Worm (Caenorhabditis elegans): Measurements from ENCODE around the gene pck-3.

Gene pck-3

ce11 chrIV:5896341-5896740 is at the start of gene pck-3:
Gene pck-3, plus strand, starts transcription at chrIV:5896641.
- TF ChIP-seq C04F5.9 (tag; optimal IDR thresholded peaks at IDR 0.05) (no peak), fkh-8 (tag; optimal IDR thresholded peaks at IDR 0.05) (no peak)

DNA sequence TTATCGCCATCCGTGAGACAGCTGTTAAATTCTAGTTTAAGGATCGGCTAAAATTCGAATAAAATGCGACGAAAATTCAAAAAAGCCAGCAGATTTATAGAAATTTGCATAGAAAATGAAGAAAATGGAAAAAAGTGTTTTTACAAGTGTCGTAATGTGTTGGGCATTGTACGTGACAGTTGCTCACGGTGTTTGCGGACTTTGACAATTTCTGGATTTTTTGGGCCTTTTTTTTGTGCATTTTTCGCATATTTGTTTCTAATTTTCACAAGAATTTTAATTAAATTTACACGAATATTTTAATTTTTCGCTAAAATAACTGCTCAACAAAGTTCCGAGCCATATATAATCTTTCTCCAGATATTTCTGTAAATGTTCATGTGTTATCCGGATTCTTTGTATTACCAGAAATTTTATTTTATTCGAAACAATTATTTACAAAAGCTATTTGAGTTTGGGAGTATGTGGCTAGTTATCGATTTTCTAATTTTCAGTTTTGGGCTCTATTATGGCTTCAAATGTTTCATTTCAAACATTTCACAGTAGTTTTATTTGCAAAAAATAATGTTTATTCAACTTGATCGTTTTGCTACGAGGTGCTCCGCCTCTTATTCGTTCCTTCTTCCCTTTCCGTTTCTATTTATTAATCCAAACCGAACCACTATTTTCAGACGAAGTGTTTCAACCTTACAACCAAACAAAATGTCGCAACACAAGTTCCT is 48.3 kb upstream of the pck-3 start, which contains the start of gene sams-3:
sams-3 (plus strand) TSS at position 672 of the 722 bp plus-strand sequence.
- TF ChIP-seq xbp-1 (tag; optimal IDR thresholded peaks at IDR 0.05) (peak; percentile 40), mab-9 (GFP tag; IDR thresholded peaks at IDR 0.05) (peak; percentile 89), ztf-11 (tag; optimal IDR thresholded peaks at IDR 0.05) (peak in 1 of 2 experiments; percentile 15), tbx-2 (tag; optimal IDR thresholded peaks at IDR 0.05) (peak; percentile 96), lin-13 (GFP tag; optimal IDR thresholded peaks at IDR 0.05) (peak; percentile 20), dsc-1 (tag; optimal IDR thresholded peaks at IDR 0.05) (peak; percentile 8), alr-1 (tag; optimal IDR thresholded peaks at IDR 0.05; ENCODE audit: borderline replicate concordance) (no peak), pag-3 (tag; optimal IDR thresholded peaks at IDR 0.05; ENCODE audit: borderline replicate concordance, insufficient read depth) (no peak), mep-1 (tag; optimal IDR thresholded peaks at IDR 0.05) (peak; percentile 29), irx-1 (tag; optimal IDR thresholded peaks at IDR 0.05) (peak; percentile 12), unc-98 (GFP tag; IDR thresholded peaks at IDR 0.05) (no peak), nhr-20 (tag; optimal IDR thresholded peaks at IDR 0.05) (peak; percentile 44), rnt-1 (tag; optimal IDR thresholded peaks at IDR 0.05) (peak; percentile 51), nhr-47 (tag; optimal IDR thresholded peaks at IDR 0.05) (peak; percentile 54), F16B12.6 (tag; optimal IDR thresholded peaks at IDR 0.05) (peak; percentile 93), dpl-1 (GFP tag; optimal IDR thresholded peaks at IDR 0.05) (peak; percentile 26 to 68 (median 67)), egl-27 (tag; optimal IDR thresholded peaks at IDR 0.05) (no peak), unc-130 (tag; optimal IDR thresholded peaks at IDR 0.05) (peak; percentile 53), efl-3 (GFP tag; optimal IDR thresholded peaks at IDR 0.05) (no peak), fkh-10 (GFP tag; optimal IDR thresholded peaks at IDR 0.05) (no peak), egl-13 (tag; optimal IDR thresholded peaks at IDR 0.05) (no peak), nhr-90 (tag; optimal IDR thresholded peaks at IDR 0.05; ENCODE audit: poor library complexity) (peak; percentile 28), nhr-85 (tag) (peak; percentile 78), grh-1 (GFP tag; IDR thresholded peaks at IDR 0.05) (no peak), lin-15B (tag; optimal IDR thresholded peaks at IDR 0.05) (no peak), ets-5 (GFP tag; IDR thresholded peaks at IDR 0.05) (no peak), nhr-19 (GFP tag; conservative IDR thresholded peaks at IDR 0.05) (peak; percentile 51), lsy-2 (tag; optimal IDR thresholded peaks at IDR 0.05) (peak; percentile 70 to 73), C04F5.9 (tag; optimal IDR thresholded peaks at IDR 0.05) (no peak), snu-23 (GFP tag; optimal IDR thresholded peaks at IDR 0.05) (peak; percentile 64), ceh-82 (tag; optimal IDR thresholded peaks at IDR 0.05) (peak in 2 of 3 experiments; percentile 16 to 46), isw-1 (GFP tag; IDR thresholded peaks at IDR 0.05) (peak; percentile 15; the same call in 1 of the 2 replicates), swsn-7 (tag; optimal IDR thresholded peaks at IDR 0.05) (peak; percentile 57), blmp-1 (tag; optimal IDR thresholded peaks at IDR 0.05) (peak; percentile 15), lin-39 (tag; optimal IDR thresholded peaks at IDR 0.05) (peak; percentile 57), jun-1 (tag; optimal IDR thresholded peaks at IDR 0.05) (no peak), ces-1 (GFP tag; optimal IDR thresholded peaks at IDR 0.05) (no peak), efl-1 (optimal IDR thresholded peaks at IDR 0.05) (peak; percentile 41 to 65), efl-1 (GFP tag; optimal IDR thresholded peaks at IDR 0.05 in 1 of 2) (peak; percentile 62 to 94), lin-35 (GFP tag; optimal IDR thresholded peaks at IDR 0.05) (peak; percentile 46 to 57), nhr-71 (tag; optimal IDR thresholded peaks at IDR 0.05) (peak; percentile 68), C16A3.4 (tag; optimal IDR thresholded peaks at IDR 0.05) (peak; percentile 27), sox-4 (tag; optimal IDR thresholded peaks at IDR 0.05) (no peak)
